Fruit fly (Drosophila melanogaster): Measurements from ENCODE around the gene CG18223.

The CG18223 gene

dm6 chr3L:18904772-18905601 is 15.1 kb downstream of the CG18223 start, which contains the start of the genes CSN1b and Prp6 (continued):
- no peak for TF ChIP-seq jing (GFP tag; optimal IDR thresholded peaks at IDR 0.05)
- TF ChIP-seq cas (GFP tag; IDR thresholded peaks at IDR 0.05) = no peak
- peak; percentile 73; the same call in 3 of the 4 replicates for TF ChIP-seq Dll (GFP tag; IDR thresholded peaks at IDR 0.05; ENCODE audit: partially characterized antibody)
- peak; percentile 29; the same call in 1 of the 2 replicates for TF ChIP-seq CG6272 (GFP tag; IDR thresholded peaks at IDR 0.05)
- TF ChIP-seq Sox102F (GFP tag; optimal IDR thresholded peaks at IDR 0.05) = no peak
- no peak for TF ChIP-seq CG12104 (GFP tag; optimal IDR thresholded peaks at IDR 0.05)
- TF ChIP-seq Hsf (GFP tag; optimal IDR thresholded peaks at IDR 0.05) = peak; percentile 5
- TF ChIP-seq amos (GFP tag; IDR thresholded peaks at IDR 0.05; ENCODE audit: partially characterized antibody) = peak; percentile 60
- TF ChIP-seq unc-4 (GFP tag; IDR thresholded peaks at IDR 0.05; ENCODE audit: partially characterized antibody) = peak; percentile 49
- TF ChIP-seq MESR4 (GFP tag; optimal IDR thresholded peaks at IDR 0.05) = peak; percentile 58
- no peak for TF ChIP-seq ssp (GFP tag; IDR thresholded peaks at IDR 0.05)
- TF ChIP-seq CG2116 (GFP tag; optimal IDR thresholded peaks at IDR 0.05) = peak; percentile 52
- no peak for TF ChIP-seq NC2α (GFP tag; optimal IDR thresholded peaks at IDR 0.05)
- peak; percentile 21 for TF ChIP-seq Xbp1 (GFP tag; optimal IDR thresholded peaks at IDR 0.05)
- peak; percentile 52 for TF ChIP-seq CG12659 (GFP tag; optimal IDR thresholded peaks at IDR 0.05)
- TF ChIP-seq dmrt99B (tag; optimal IDR thresholded peaks at IDR 0.05) = no peak
- peak; percentile 13 for TF ChIP-seq pzg (GFP tag; optimal IDR thresholded peaks at IDR 0.05)
- TF ChIP-seq CG17385 (GFP tag; optimal IDR thresholded peaks at IDR 0.05) = peak; percentile 82
- no peak for TF ChIP-seq CG7928 (GFP tag; optimal IDR thresholded peaks at IDR 0.05)
- TF ChIP-seq C15 (GFP tag; IDR thresholded peaks at IDR 0.05) = no peak
- peak; percentile 64 for TF ChIP-seq MBD-R2 (GFP tag; IDR thresholded peaks at IDR 0.05)
- TF ChIP-seq CG17829 (tag; optimal IDR thresholded peaks at IDR 0.05) = no peak
- TF ChIP-seq bigmax (GFP tag; optimal IDR thresholded peaks at IDR 0.05) = no peak
- no peak for TF ChIP-seq CG11085 (GFP tag; IDR thresholded peaks at IDR 0.05)
- no peak for TF ChIP-seq eve (GFP tag; optimal IDR thresholded peaks at IDR 0.05)
- peak; percentile 82 for TF ChIP-seq CG3995 (GFP tag; optimal IDR thresholded peaks at IDR 0.05)
- TF ChIP-seq CG42726 (GFP tag; IDR thresholded peaks at IDR 0.05; ENCODE audit: partially characterized antibody) = 0 out of 2 replicates have a peak, but pooled peaks have one; percentile 41
- peak; percentile 42; the same call in 1 of the 2 replicates for TF ChIP-seq inv (GFP tag; IDR thresholded peaks at IDR 0.05; ENCODE audit: partially characterized antibody)
- no peak for TF ChIP-seq bsh (GFP tag; optimal IDR thresholded peaks at IDR 0.05)
- no peak for TF ChIP-seq BtbVII (GFP tag; optimal IDR thresholded peaks at IDR 0.05)
- peak; percentile 65 for TF ChIP-seq CG30020 (tag; optimal IDR thresholded peaks at IDR 0.05)
- TF ChIP-seq CG9876 (GFP tag; optimal IDR thresholded peaks at IDR 0.05) = no peak
- peak; percentile 44 for TF ChIP-seq nmo (GFP tag; optimal IDR thresholded peaks at IDR 0.05)
- TF ChIP-seq CoRest (tag; optimal IDR thresholded peaks at IDR 0.05) = peak; percentile 46
- TF ChIP-seq Mrtf (GFP tag; IDR thresholded peaks at IDR 0.05) = no peak
- no peak for TF ChIP-seq danr (GFP tag; IDR thresholded peaks at IDR 0.05)
- peak; percentile 65 for TF ChIP-seq Dref (GFP tag; IDR thresholded peaks at IDR 0.05)
- no peak for TF ChIP-seq Drgx (GFP tag; IDR thresholded peaks at IDR 0.05)
- no peak for TF ChIP-seq CG18764 (GFP tag; optimal IDR thresholded peaks at IDR 0.05)
- no peak for TF ChIP-seq lmd (GFP tag; IDR thresholded peaks at IDR 0.05)
- TF ChIP-seq CG7556 (GFP tag; optimal IDR thresholded peaks at IDR 0.05) = no peak
- peak; percentile 42; the same call in 1 of the 3 replicates for TF ChIP-seq HLH4C (GFP tag; IDR thresholded peaks at IDR 0.05; ENCODE audit: partially characterized antibody)
- TF ChIP-seq CG34224 (GFP tag; IDR thresholded peaks at IDR 0.05; ENCODE audit: partially characterized antibody) = peak; percentile 42
- TF ChIP-seq CG6791 (GFP tag; IDR thresholded peaks at IDR 0.05; ENCODE audit: partially characterized antibody) = peak; percentile 57
- TF ChIP-seq Spps (tag; optimal IDR thresholded peaks at IDR 0.05) = no peak
- TF ChIP-seq sna (GFP tag; IDR thresholded peaks at IDR 0.05; ENCODE audit: partially characterized antibody) = peak; percentile 28; the same call in 1 of the 2 replicates
- peak; percentile 12 for TF ChIP-seq mam (GFP tag; optimal IDR thresholded peaks at IDR 0.05)
- no peak for TF ChIP-seq CG33557 (GFP tag; optimal IDR thresholded peaks at IDR 0.05)
